Fruit fly (Drosophila melanogaster) whole organism, wandering third instar larva: ENCODE data around the gene CG12951.

Experiments used
- Abd-B ChIP-seq: fragments of >200 bp; optimal IDR thresholded peaks from 2 replicates; lab custom pipeline; 2017; ENCODE audit warnings: missing biosample characterization, missing genetic modification characterization
- CG32264 ChIP-seq: fragments of 200-800 bp; sonication (Bioruptor generic); optimal IDR thresholded peaks from 2 replicates; lab custom pipeline; 2016; ENCODE audit warnings: missing biosample characterization, missing genetic modification characterization
- CG9705 ChIP-seq: fragments of 200-800 bp; sonication (Bioruptor generic); optimal IDR thresholded peaks from 2 replicates; lab custom pipeline; 2018; ENCODE audit warnings: missing biosample characterization, mild to moderate bottlenecking, missing genetic modification characterization
- CrebA ChIP-seq: fragments of 200-800 bp; sonication (Bioruptor generic); optimal IDR thresholded peaks from 2 replicates; lab custom pipeline; 2016; ENCODE audit warnings: missing biosample characterization, mild to moderate bottlenecking, missing genetic modification characterization, borderline replicate concordance
- Dfd ChIP-seq: fragments of >200 bp; optimal IDR thresholded peaks from 2 replicates; lab custom pipeline; 2017; ENCODE audit warnings: missing biosample characterization, missing genetic modification characterization
- Dif ChIP-seq: fragments of 200-275, 200-300 bp; sonication (Bioruptor generic); optimal IDR thresholded peaks from 2 replicates; lab custom pipeline; 2018; ENCODE audit warnings: missing biosample characterization, missing genetic modification characterization; ENCODE audit not compliant: partially characterized antibody
- HLH106 ChIP-seq: fragments of 200-800 bp; optimal IDR thresholded peaks from 3 replicates; lab custom pipeline; 2019; ENCODE audit warnings: missing biosample characterization, mild to moderate bottlenecking, missing genetic modification characterization, moderate library complexity
- Hr83 ChIP-seq: fragments of 200-300 bp; sonication (Bioruptor generic); optimal IDR thresholded peaks from 2 replicates; lab custom pipeline; 2016; ENCODE audit warnings: missing biosample characterization, mild to moderate bottlenecking, missing genetic modification characterization, moderate library complexity; ENCODE audit not compliant: poor library complexity, severe bottlenecking
- Jra ChIP-seq: sonication (Bioruptor generic); optimal IDR thresholded peaks from 2 replicates; lab custom pipeline; 2016; ENCODE audit warnings: missing biosample characterization, missing genetic modification characterization
- Mio ChIP-seq: sonication (Bioruptor generic); optimal IDR thresholded peaks from 2 replicates; lab custom pipeline; 2016; ENCODE audit warnings: missing biosample characterization, missing genetic modification characterization
- Myc ChIP-seq: fragments of >200 bp; optimal IDR thresholded peaks from 2 replicates; lab custom pipeline; 2017
- N ChIP-seq: fragments of >200 bp; optimal IDR thresholded peaks from 2 replicates; lab custom pipeline; 2018; ENCODE audit warnings: missing biosample characterization, missing external identifiers, missing genetic modification characterization
- OdsH ChIP-seq: fragments of 200-800 bp; sonication (Bioruptor generic); optimal IDR thresholded peaks from 2 replicates; lab custom pipeline; 2016; ENCODE audit warnings: missing biosample characterization, mild to moderate bottlenecking, missing genetic modification characterization
- Rel ChIP-seq, 2 experiments: fragments of 200-800 bp; sonication (Bioruptor generic) in 1 of 2; optimal IDR thresholded peaks; 2 replicates in 1 of 2; 3 replicates in 1 of 2; lab custom pipeline; 2016 to 2019; ENCODE audit warnings: mild to moderate bottlenecking in 2 of 2, missing biosample characterization in 2 of 2, missing genetic modification characterization in 2 of 2, moderate library complexity in 1 of 2
- Vsx2 ChIP-seq: fragments of 200-300, 225-300 bp; sonication (Bioruptor generic); optimal IDR thresholded peaks from 2 replicates; lab custom pipeline; 2018; ENCODE audit warnings: missing biosample characterization, missing genetic modification characterization; ENCODE audit not compliant: partially characterized antibody
- brk ChIP-seq: fragments of 200-800 bp; sonication (Bioruptor generic); optimal IDR thresholded peaks from 2 replicates; lab custom pipeline; 2016; ENCODE audit warnings: missing biosample characterization, mild to moderate bottlenecking, missing genetic modification characterization
- dl ChIP-seq, 2 experiments: fragments of 175-275, 200-275 bp in 1 of 2; fragments of 200-275 bp in 1 of 2; sonication (Bioruptor generic); optimal IDR thresholded peaks; lab custom pipeline; 2018; ENCODE audit warnings: mild to moderate bottlenecking in 2 of 2, missing biosample characterization in 2 of 2, missing genetic modification characterization in 2 of 2, moderate library complexity in 2 of 2; ENCODE audit not compliant: partially characterized antibody in 2 of 2, insufficient read depth in 1 of 2
- dmrt93B ChIP-seq: fragments of 200-800 bp; sonication (Bioruptor generic); optimal IDR thresholded peaks from 2 replicates; lab custom pipeline; 2018; ENCODE audit warnings: missing biosample characterization, mild to moderate bottlenecking, missing genetic modification characterization
- ey ChIP-seq: fragments of 200-800 bp; sonication (Bioruptor generic); optimal IDR thresholded peaks from 2 replicates; lab custom pipeline; 2016; ENCODE audit warnings: missing biosample characterization, missing genetic modification characterization
- foxo ChIP-seq, 2 experiments: fragments of 200-800 bp; sonication (Bioruptor generic); optimal IDR thresholded peaks; 2 replicates in 1 of 2; 3 replicates in 1 of 2; lab custom pipeline; 2016 to 2017; ENCODE audit warnings: missing biosample characterization in 2 of 2, missing genetic modification characterization in 2 of 2
- fru ChIP-seq: fragments of 200-800 bp; sonication (Bioruptor generic); optimal IDR thresholded peaks from 3 replicates; lab custom pipeline; 2016; ENCODE audit warnings: missing biosample characterization, mild to moderate bottlenecking, missing genetic modification characterization
- h ChIP-seq: fragments of 200-800 bp; sonication (Bioruptor generic); optimal IDR thresholded peaks from 3 replicates; lab custom pipeline; 2016; ENCODE audit warnings: missing biosample characterization, mild to moderate bottlenecking, missing genetic modification characterization
- jim ChIP-seq: fragments of 175-275, 200-325 bp; sonication (Bioruptor generic); optimal IDR thresholded peaks from 2 replicates; lab custom pipeline; 2016; ENCODE audit warnings: missing biosample characterization, mild to moderate bottlenecking, missing genetic modification characterization
- lola ChIP-seq: fragments of >200 bp; optimal IDR thresholded peaks from 2 replicates; lab custom pipeline; 2017; ENCODE audit warnings: missing biosample characterization, missing genetic modification characterization
- pan ChIP-seq: fragments of >200 bp; optimal IDR thresholded peaks from 2 replicates; lab custom pipeline; 2017
- psq ChIP-seq: fragments of 200-800 bp; sonication (Bioruptor generic); optimal IDR thresholded peaks from 3 replicates; lab custom pipeline; 2017; ENCODE audit warnings: missing biosample characterization, mild to moderate bottlenecking, missing genetic modification characterization, moderate library complexity
- sage ChIP-seq: fragments of 200-800 bp; sonication (Bioruptor generic); optimal IDR thresholded peaks from 2 replicates; lab custom pipeline; 2016; ENCODE audit warnings: missing biosample characterization, mild to moderate bottlenecking, missing genetic modification characterization
- sv ChIP-seq: fragments of 200-800 bp; sonication (Bioruptor generic); optimal IDR thresholded peaks from 3 replicates; lab custom pipeline; 2016; ENCODE audit warnings: missing biosample characterization, missing genetic modification characterization
- tai ChIP-seq: sonication (Bioruptor generic); optimal IDR thresholded peaks from 2 replicates; lab custom pipeline; 2016; ENCODE audit warnings: missing biosample characterization, missing genetic modification characterization
- woc ChIP-seq: sonication (Bioruptor generic); optimal IDR thresholded peaks from 2 replicates; lab custom pipeline; 2016; ENCODE audit warnings: missing biosample characterization, mild to moderate bottlenecking, missing genetic modification characterization

CG12951 gene

DNA sequence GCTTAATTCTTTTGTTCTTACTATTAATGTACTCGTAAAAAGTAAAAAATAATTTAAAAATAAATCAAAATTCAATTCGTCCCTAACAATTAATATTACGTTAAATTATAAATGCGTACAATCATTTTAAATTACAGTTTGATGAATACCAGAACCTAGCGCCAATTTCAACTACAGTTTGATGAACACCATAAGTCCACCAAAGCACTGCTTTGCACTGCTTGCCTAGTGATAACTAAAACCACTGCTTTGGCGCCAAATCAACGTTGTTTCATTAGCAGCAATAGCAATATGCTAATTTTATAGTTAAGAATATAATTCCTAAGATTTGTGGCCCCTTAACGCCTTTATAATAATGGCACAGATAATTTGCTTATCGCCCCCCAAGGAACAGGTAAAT, 1.3 kb downstream of the CG12951 start:
- TF ChIP-seq Jra (GFP tag; lab: Kevin White, UChicago) (no peak), CrebA (no peak), Myc (lab: Kevin White, UChicago) (peak; percentile 91), sage (GFP tag; lab: Kevin White, UChicago) (no peak), Hr83 (GFP tag; lab: Kevin White, UChicago) (no peak), HLH106 (no peak), h (GFP tag; lab: Kevin White, UChicago) (no peak), OdsH (GFP tag; lab: Kevin White, UChicago) (no peak), tai (peak; percentile 25), psq (GFP tag; lab: Kevin White, UChicago) (no peak), dmrt93B (no peak), Abd-B (no peak), dl (GFP tag; optimal IDR thresholded peaks at IDR 0.05; lab: Kevin White, UChicago; ENCODE audit: insufficient read depth in 1 of 2, partially characterized antibody in 2 of 2) (no peak)

DNA sequence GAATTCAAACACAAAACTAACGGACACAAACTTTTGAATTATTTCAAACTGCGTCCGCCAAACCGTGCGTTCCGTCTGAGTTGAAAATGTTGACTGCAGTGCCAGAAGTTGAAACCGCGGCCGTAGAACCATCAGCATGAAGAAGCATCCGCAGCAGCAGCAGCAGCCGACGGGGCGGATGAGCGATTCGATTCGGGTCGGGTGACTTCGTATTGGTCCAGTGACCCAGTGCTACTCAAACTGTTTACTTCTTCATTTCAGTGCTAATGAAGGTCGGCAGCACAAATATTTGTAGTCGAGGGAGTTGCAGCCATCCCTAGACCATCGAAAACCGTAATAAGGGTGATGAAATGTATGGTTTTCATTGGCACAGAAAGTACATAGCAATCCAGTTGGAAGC, 1.7 kb downstream of the CG12951 start, which contains the start of gene CG8861:
TSS of gene CG8861 (minus strand) at position 101 of the 400 bp plus-strand sequence.
- TF ChIP-seq jim (GFP tag; lab: Kevin White, UChicago) (no peak), Myc (lab: Kevin White, UChicago) (no peak), Rel (GFP tag; optimal IDR thresholded peaks at IDR 0.05; lab: Kevin White, UChicago) (no peak), Rel (tag; optimal IDR thresholded peaks at IDR 0.05; lab: Kevin White, UChicago) (no peak), CG32264 (GFP tag; lab: Kevin White, UChicago) (no peak), psq (GFP tag; lab: Kevin White, UChicago) (no peak), Hr83 (GFP tag; lab: Kevin White, UChicago) (no peak), foxo (GFP tag; optimal IDR thresholded peaks at IDR 0.05; lab: Kevin White, UChicago) (no peak), brk (GFP tag; lab: Kevin White, UChicago) (no peak), woc (GFP tag; lab: Kevin White, UChicago) (no peak), OdsH (GFP tag; lab: Kevin White, UChicago) (no peak), pan (lab: Kevin White, UChicago) (no peak)

DNA sequence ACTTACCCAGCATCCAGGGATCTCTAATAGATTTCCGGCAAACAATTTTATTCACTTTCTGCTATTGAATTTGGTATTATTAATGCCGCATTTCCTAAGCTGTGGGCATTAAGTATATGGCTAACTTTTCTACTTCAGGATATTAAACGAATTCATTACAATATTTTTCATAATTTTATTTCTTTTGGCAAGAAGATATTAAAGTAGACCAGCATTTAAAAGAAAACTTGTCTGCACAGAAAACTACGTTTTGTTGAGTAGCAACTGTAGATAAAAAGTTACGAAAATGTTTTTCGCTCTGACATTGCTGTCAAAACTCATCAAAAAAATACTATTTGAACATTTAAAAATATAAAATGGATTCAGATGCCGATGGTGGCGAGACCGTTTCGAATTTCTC, 8.7 kb downstream of the CG12951 start, which contains the start of gene HP1e:
TSS of gene HP1e (plus strand) at position 301 of the 400 bp plus-strand sequence.
- no peak for TF ChIP-seq h (GFP tag; lab: Kevin White, UChicago)
- TF ChIP-seq Dfd (GFP tag; lab: Kevin White, UChicago) = no peak
- no peak for TF ChIP-seq foxo (GFP tag; optimal IDR thresholded peaks at IDR 0.05; lab: Kevin White, UChicago)
- no peak for TF ChIP-seq sage (GFP tag; lab: Kevin White, UChicago)
- TF ChIP-seq CG9705 = no peak
- no peak for TF ChIP-seq Myc (lab: Kevin White, UChicago)
- no peak for TF ChIP-seq Hr83 (GFP tag; lab: Kevin White, UChicago)
- no peak for TF ChIP-seq Dif (GFP tag; lab: Kevin White, UChicago)
- no peak for TF ChIP-seq jim (GFP tag; lab: Kevin White, UChicago)
- no peak for TF ChIP-seq fru (GFP tag; lab: Kevin White, UChicago)
- no peak for TF ChIP-seq CrebA
- TF ChIP-seq Vsx2 (GFP tag; lab: Kevin White, UChicago) = no peak
- no peak for TF ChIP-seq psq (GFP tag; lab: Kevin White, UChicago)
- no peak for TF ChIP-seq sv (GFP tag; lab: Kevin White, UChicago)
- no peak for TF ChIP-seq lola (GFP tag; lab: Kevin White, UChicago)

- no peak for TF ChIP-seq Vsx2 (GFP tag; lab: Kevin White, UChicago)
- no peak for TF ChIP-seq Rel (GFP tag; optimal IDR thresholded peaks at IDR 0.05; lab: Kevin White, UChicago)
- no peak for TF ChIP-seq Rel (tag; optimal IDR thresholded peaks at IDR 0.05; lab: Kevin White, UChicago)
- peak; percentile 86 for TF ChIP-seq Dfd (GFP tag; lab: Kevin White, UChicago)
- TF ChIP-seq Mio (GFP tag; lab: Kevin White, UChicago) = no peak
- no peak for TF ChIP-seq tai
Observed at dm6 chr3R:9297163-9297562, 33.0 kb downstream of the CG12951 start.

- TF ChIP-seq pan (lab: Kevin White, UChicago) = no peak
- no peak for TF ChIP-seq Jra (GFP tag; lab: Kevin White, UChicago)
- TF ChIP-seq sage (GFP tag; lab: Kevin White, UChicago) = no peak
- TF ChIP-seq ey = no peak
- TF ChIP-seq fru (GFP tag; lab: Kevin White, UChicago) = no peak
- no peak for TF ChIP-seq CG32264 (GFP tag; lab: Kevin White, UChicago)
- TF ChIP-seq Mio (GFP tag; lab: Kevin White, UChicago) = no peak
- TF ChIP-seq tai = no peak
- no peak for TF ChIP-seq CrebA
- TF ChIP-seq foxo (GFP tag; optimal IDR thresholded peaks at IDR 0.05; lab: Kevin White, UChicago) = no peak
- TF ChIP-seq Dif (GFP tag; lab: Kevin White, UChicago) = no peak
- TF ChIP-seq Dfd (GFP tag; lab: Kevin White, UChicago) = no peak
- no peak for TF ChIP-seq N
- no peak for TF ChIP-seq HLH106
- no peak for TF ChIP-seq h (GFP tag; lab: Kevin White, UChicago)
- no peak for TF ChIP-seq Vsx2 (GFP tag; lab: Kevin White, UChicago)
- TF ChIP-seq, all 38 proteins: peak for 0
Observed at dm6 chr3R:9287710-9288109, 42.4 kb downstream of the CG12951 start.
